Fruit fly (Drosophila melanogaster): ENCODE data around the gene Raf.

- TF ChIP-seq vri (GFP tag; optimal IDR thresholded peaks at IDR 0.05) = no peak
- TF ChIP-seq Hr38 (GFP tag; optimal IDR thresholded peaks at IDR 0.05) = no peak
- TF ChIP-seq CG6808 (GFP tag; optimal IDR thresholded peaks at IDR 0.05) = no peak
- TF ChIP-seq topi (GFP tag; optimal IDR thresholded peaks at IDR 0.05) = no peak
- no peak for TF ChIP-seq spab (GFP tag; optimal IDR thresholded peaks at IDR 0.05)
- TF ChIP-seq ss (GFP tag; optimal IDR thresholded peaks at IDR 0.05) = no peak
- TF ChIP-seq Ets96B (tag; optimal IDR thresholded peaks at IDR 0.05) = no peak
- TF ChIP-seq net (GFP tag; optimal IDR thresholded peaks at IDR 0.05) = no peak
- TF ChIP-seq CG8319 (GFP tag; optimal IDR thresholded peaks at IDR 0.05) = no peak
- no peak for TF ChIP-seq acj6 (GFP tag; optimal IDR thresholded peaks at IDR 0.05)
- no peak for TF ChIP-seq achi (GFP tag; optimal IDR thresholded peaks at IDR 0.05)
- TF ChIP-seq Eip75B (GFP tag; optimal IDR thresholded peaks at IDR 0.05) = no peak
Observed at dm6 chrX:2319783-2320182, 24.5 kb downstream of the Raf start.
